Fruit fly (Drosophila melanogaster) whole organism, prepupa: Measurements from ENCODE around the gene CG31650.

Experiments used
- CG11902 ChIP-seq: fragments of 200-800 bp; sonication (Bioruptor generic); optimal IDR thresholded peaks from 3 replicates; lab custom pipeline; 2016; ENCODE audit warnings: missing biosample characterization, missing genetic modification characterization
- CG16779 ChIP-seq: fragments of 200-800 bp; sonication (Bioruptor generic); optimal IDR thresholded peaks from 3 replicates; lab custom pipeline; 2017; ENCODE audit warnings: missing biosample characterization, mild to moderate bottlenecking, missing genetic modification characterization
- CG32006 ChIP-seq: fragments of 200-800 bp; sonication (Bioruptor generic); optimal IDR thresholded peaks from 3 replicates; lab custom pipeline; 2017; ENCODE audit warnings: missing biosample characterization, mild to moderate bottlenecking, missing genetic modification characterization
- CG6808 ChIP-seq: fragments of 200-800 bp; sonication (Bioruptor generic); optimal IDR thresholded peaks from 3 replicates; lab custom pipeline; 2017; ENCODE audit warnings: missing biosample characterization, missing genetic modification characterization, mild to moderate bottlenecking, moderate library complexity, missing genetic modification reagents
- CG7368 ChIP-seq: fragments of 200-800 bp; sonication (Bioruptor generic); optimal IDR thresholded peaks from 3 replicates; lab custom pipeline; 2016; ENCODE audit warnings: missing biosample characterization, missing genetic modification characterization
- CG8319 ChIP-seq: fragments of 200-800 bp; sonication (Bioruptor generic); optimal IDR thresholded peaks from 3 replicates; lab custom pipeline; 2016; ENCODE audit warnings: missing biosample characterization, missing genetic modification characterization
- Eip93F ChIP-seq: fragments of 200-800 bp; sonication (Bioruptor generic); optimal IDR thresholded peaks from 2 replicates; lab custom pipeline; 2016; ENCODE audit warnings: missing biosample characterization, mild to moderate bottlenecking, missing genetic modification characterization
- OdsH ChIP-seq: fragments of 200-800 bp; sonication (Bioruptor generic); optimal IDR thresholded peaks from 3 replicates; lab custom pipeline; 2016; ENCODE audit warnings: missing biosample characterization, missing genetic modification characterization
- lz ChIP-seq: fragments of 200-800 bp; sonication (Bioruptor generic); optimal IDR thresholded peaks from 3 replicates; lab custom pipeline; 2016; ENCODE audit warnings: missing biosample characterization, missing genetic modification characterization
- net ChIP-seq: fragments of 200-800 bp; sonication (Bioruptor generic); optimal IDR thresholded peaks from 3 replicates; lab custom pipeline; 2016; ENCODE audit warnings: missing biosample characterization, missing genetic modification characterization

- TF ChIP-seq CG32006 (GFP tag; lab: Kevin White, UChicago) (no peak), OdsH (GFP tag; lab: Kevin White, UChicago) (no peak), CG7368 (GFP tag; lab: Kevin White, UChicago) (no peak), Eip93F (GFP tag; lab: Kevin White, UChicago) (no peak), net (GFP tag; lab: Kevin White, UChicago) (no peak), lz (GFP tag; lab: Kevin White, UChicago) (no peak), CG8319 (GFP tag; lab: Kevin White, UChicago) (no peak), CG11902 (no peak), CG6808 (GFP tag; lab: Kevin White, UChicago) (no peak), CG16779 (tag; lab: Kevin White, UChicago) (no peak)
Measured at dm6 chr2L:4998571-4999191, 45.8 kb downstream of the CG31650 start.
